Fruit fly (Drosophila melanogaster) whole organism, embryonic: ENCODE data around the gene CG8051.

ENCODE experiments used
- B-H1 ChIP-seq: fragments of 200-800 bp; sonication (Bioruptor generic); IDR thresholded peaks from 3 replicates; pipeline ENCODE4 v1.3.6; 2022; ENCODE audit warnings: missing biosample characterization, missing genetic modification characterization
- BEAF-32 ChIP-seq: fragments of 200-800 bp; sonication (Bioruptor generic); optimal IDR thresholded peaks from 3 replicates; lab custom pipeline; 2017; ENCODE audit warnings: missing biosample characterization, missing genetic modification characterization, mild to moderate bottlenecking, moderate library complexity, missing genetic modification reagents
- CG10321 ChIP-seq: fragments of 200-800 bp; sonication (Bioruptor generic); IDR thresholded peaks from 2 replicates; pipeline ENCODE4 v1.3.6; 2022; ENCODE audit warnings: missing biosample characterization, missing genetic modification characterization
- CG10959 ChIP-seq: fragments of 200-800 bp; sonication (Bioruptor generic); IDR thresholded peaks from 2 replicates; pipeline ENCODE4 v1.3.6; 2022; ENCODE audit warnings: missing biosample characterization, missing genetic modification characterization
- CG11398 ChIP-seq: fragments of 200-800 bp; sonication (Bioruptor generic); optimal IDR thresholded peaks from 2 replicates; lab custom pipeline; 2016; ENCODE audit warnings: missing biosample characterization, missing genetic modification characterization
- CG12219 ChIP-seq: fragments of 200-800 bp; sonication (Bioruptor generic); optimal IDR thresholded peaks from 3 replicates; lab custom pipeline; 2018; ENCODE audit warnings: missing biosample characterization, mild to moderate bottlenecking, missing genetic modification characterization
- CG12769 ChIP-seq: fragments of 200-800 bp; sonication (Bioruptor generic); optimal IDR thresholded peaks from 2 replicates; lab custom pipeline; 2019; ENCODE audit warnings: missing biosample characterization, mild to moderate bottlenecking, missing genetic modification characterization, moderate library complexity
- CG14050 ChIP-seq: fragments of 200-800 bp; sonication (Bioruptor generic); IDR thresholded peaks from 3 replicates; pipeline ENCODE4 v1.3.6; 2022; ENCODE audit warnings: missing biosample characterization, missing genetic modification characterization
- CG14667 ChIP-seq: fragments of 200-800 bp; sonication (Bioruptor generic); IDR thresholded peaks from 2 replicates; pipeline ENCODE4 v1.3.6; 2022; ENCODE audit warnings: missing biosample characterization, missing genetic modification characterization
- CG15073 ChIP-seq: fragments of 200-800 bp; sonication (Bioruptor generic); optimal IDR thresholded peaks from 2 replicates; lab custom pipeline; 2016; ENCODE audit warnings: missing biosample characterization, missing genetic modification characterization
- CG15696 ChIP-seq: fragments of 200-800 bp; sonication (Bioruptor generic); optimal IDR thresholded peaks from 2 replicates; lab custom pipeline; 2019; ENCODE audit warnings: missing biosample characterization, mild to moderate bottlenecking, missing genetic modification characterization, moderate library complexity
- CG1792 ChIP-seq: fragments of 200-800 bp; sonication (Bioruptor generic); optimal IDR thresholded peaks from 2 replicates; lab custom pipeline; 2016; ENCODE audit warnings: missing biosample characterization, missing genetic modification characterization
- CG18599 ChIP-seq: fragments of 200-800 bp; sonication (Bioruptor generic); optimal IDR thresholded peaks from 3 replicates; lab custom pipeline; 2017; ENCODE audit warnings: missing biosample characterization, missing genetic modification characterization, mild to moderate bottlenecking, moderate library complexity, missing genetic modification reagents
- CG2116 ChIP-seq: fragments of 200-800 bp; sonication (Bioruptor generic); optimal IDR thresholded peaks from 3 replicates; lab custom pipeline; 2018; ENCODE audit warnings: missing biosample characterization, mild to moderate bottlenecking, missing genetic modification characterization
- CG2712 ChIP-seq: fragments of 200-800 bp; optimal IDR thresholded peaks from 3 replicates; lab custom pipeline; 2019; ENCODE audit warnings: missing biosample characterization, mild to moderate bottlenecking, missing genetic modification characterization, moderate library complexity
- CG3281 ChIP-seq: fragments of 200-800 bp; sonication (Bioruptor generic); optimal IDR thresholded peaks from 3 replicates; lab custom pipeline; 2017; ENCODE audit warnings: missing biosample characterization, mild to moderate bottlenecking, missing genetic modification characterization
- CG33213 ChIP-seq: fragments of 200-800 bp; sonication (Bioruptor generic); optimal IDR thresholded peaks from 3 replicates; lab custom pipeline; 2016; ENCODE audit warnings: missing biosample characterization, missing genetic modification characterization
- CG3847 ChIP-seq: fragments of 200-800 bp; sonication (Bioruptor generic); IDR thresholded peaks from 2 replicates; pipeline ENCODE4 v1.3.6; 2022; ENCODE audit warnings: missing biosample characterization, missing genetic modification characterization
- CG4360 ChIP-seq: fragments of 200-800 bp; sonication (Bioruptor generic); IDR thresholded peaks from 2 replicates; pipeline ENCODE4 v1.3.6; 2022; ENCODE audit warnings: missing biosample characterization, missing genetic modification characterization
- CG6175 ChIP-seq: fragments of 200-800 bp; sonication (Bioruptor generic); IDR thresholded peaks from 3 replicates; pipeline ENCODE4 v1.3.6; 2022; ENCODE audit warnings: missing biosample characterization, missing genetic modification characterization
- CG6272 ChIP-seq: fragments of 200-800 bp; sonication (Bioruptor generic); IDR thresholded peaks from 2 replicates; pipeline ENCODE4 v1.3.6; 2022; ENCODE audit warnings: missing biosample characterization, missing genetic modification characterization
- CG6765 ChIP-seq: fragments of 200-800 bp; sonication (Bioruptor generic); optimal IDR thresholded peaks from 3 replicates; lab custom pipeline; 2017; ENCODE audit warnings: missing biosample characterization, mild to moderate bottlenecking, missing genetic modification characterization
- CG7839 ChIP-seq: fragments of 200-800 bp; sonication (Bioruptor generic); optimal IDR thresholded peaks from 3 replicates; lab custom pipeline; 2018; ENCODE audit warnings: missing biosample characterization, mild to moderate bottlenecking, missing genetic modification characterization, moderate library complexity
- CG7963 ChIP-seq: fragments of 200-800 bp; sonication (Bioruptor generic); IDR thresholded peaks from 3 replicates; pipeline ENCODE4 v1.3.6; 2022; ENCODE audit warnings: missing biosample characterization, missing genetic modification characterization; ENCODE audit not compliant: partially characterized antibody
- CG8478 ChIP-seq: fragments of >200 bp; optimal IDR thresholded peaks from 2 replicates; lab custom pipeline; 2018
- CHES-1-like ChIP-seq: fragments of 200-800 bp; sonication (Bioruptor generic); optimal IDR thresholded peaks from 2 replicates; lab custom pipeline; 2016; ENCODE audit warnings: missing biosample characterization, missing genetic modification characterization
- Chrac-16 ChIP-seq: fragments of 200-800 bp; sonication (Bioruptor generic); optimal IDR thresholded peaks from 3 replicates; lab custom pipeline; 2016; ENCODE audit warnings: missing biosample characterization, missing genetic modification characterization
- CrebB ChIP-seq: fragments of 200-800 bp; sonication (Bioruptor generic); optimal IDR thresholded peaks from 3 replicates; lab custom pipeline; 2018; ENCODE audit warnings: missing biosample characterization, mild to moderate bottlenecking, missing genetic modification characterization
- D ChIP-seq, 2 experiments: fragments of 200-800 bp in 1 of 2; fragments of >200 bp in 1 of 2; sonication (Bioruptor generic) in 1 of 2; optimal IDR thresholded peaks; 2 replicates in 1 of 2; 3 replicates in 1 of 2; lab custom pipeline; 2017; ENCODE audit warnings: mild to moderate bottlenecking in 1 of 2, missing biosample characterization in 1 of 2, missing genetic modification characterization in 1 of 2, missing genetic modification reagents in 1 of 2
- D19A ChIP-seq: fragments of 200-800 bp; optimal IDR thresholded peaks from 3 replicates; lab custom pipeline; 2019; ENCODE audit warnings: missing biosample characterization, mild to moderate bottlenecking, missing genetic modification characterization, moderate library complexity
- Hr78 ChIP-seq, 2 experiments: fragments of 200-800 bp in 1 of 2; fragments of >200 bp in 1 of 2; sonication (Bioruptor generic) in 1 of 2; optimal IDR thresholded peaks; 2 replicates each; lab custom pipeline; 2017 to 2019; ENCODE audit warnings: missing biosample characterization in 2 of 2, missing genetic modification characterization in 2 of 2, mild to moderate bottlenecking in 1 of 2, moderate library complexity in 1 of 2
- MESR4 ChIP-seq: fragments of 200-800 bp; sonication (Bioruptor generic); optimal IDR thresholded peaks from 2 replicates; lab custom pipeline; 2018; ENCODE audit warnings: missing biosample characterization, mild to moderate bottlenecking, missing genetic modification characterization, moderate library complexity
- Max ChIP-seq: fragments of 200-800 bp; sonication (Bioruptor generic); optimal IDR thresholded peaks from 2 replicates; lab custom pipeline; 2016; ENCODE audit warnings: missing biosample characterization, mild to moderate bottlenecking, missing genetic modification characterization
- Nf-YC ChIP-seq: fragments of 200-800 bp; optimal IDR thresholded peaks from 3 replicates; lab custom pipeline; 2019; ENCODE audit warnings: missing biosample characterization, mild to moderate bottlenecking, missing genetic modification characterization, moderate library complexity
- btn ChIP-seq: fragments of 200-800 bp; sonication (Bioruptor generic); optimal IDR thresholded peaks from 2 replicates; lab custom pipeline; 2016; ENCODE audit warnings: missing biosample characterization, missing genetic modification characterization
- cad ChIP-seq: fragments of >200 bp; optimal IDR thresholded peaks from 2 replicates; lab custom pipeline; 2017; ENCODE audit warnings: missing biosample characterization, missing genetic modification characterization
- chif ChIP-seq, 2 experiments: fragments of 200-800 bp; sonication (Bioruptor generic); optimal IDR thresholded peaks; 3 replicates each; lab custom pipeline; 2016; ENCODE audit warnings: missing biosample characterization in 2 of 2, missing genetic modification characterization in 2 of 2
- da ChIP-seq: fragments of 200-800 bp; sonication (Bioruptor generic); optimal IDR thresholded peaks from 2 replicates; lab custom pipeline; 2016; ENCODE audit warnings: missing biosample characterization, missing genetic modification characterization
- dimm ChIP-seq: fragments of 200-800 bp; sonication (Bioruptor generic); IDR thresholded peaks from 2 replicates; pipeline ENCODE4 v1.3.6; 2022; ENCODE audit warnings: missing biosample characterization, missing genetic modification characterization
- disco-r ChIP-seq: fragments of 200-800 bp; sonication (Bioruptor generic); optimal IDR thresholded peaks from 2 replicates; lab custom pipeline; 2016; ENCODE audit warnings: missing biosample characterization, missing genetic modification characterization
- fu2 ChIP-seq: fragments of 200-800 bp; sonication (Bioruptor generic); optimal IDR thresholded peaks from 2 replicates; lab custom pipeline; 2016; ENCODE audit warnings: missing biosample characterization, missing genetic modification characterization
- gsb-n ChIP-seq: fragments of 200-800 bp; sonication (Bioruptor generic); optimal IDR thresholded peaks from 3 replicates; lab custom pipeline; 2018; ENCODE audit warnings: missing biosample characterization, mild to moderate bottlenecking, missing genetic modification characterization
- inv ChIP-seq: fragments of 200-800 bp; sonication (Bioruptor generic); IDR thresholded peaks from 2 replicates; pipeline ENCODE4 v1.3.6; 2022; ENCODE audit warnings: missing biosample characterization, missing genetic modification characterization; ENCODE audit not compliant: partially characterized antibody
- lbe ChIP-seq: fragments of 200-800 bp; sonication (Bioruptor generic); optimal IDR thresholded peaks from 2 replicates; lab custom pipeline; 2016; ENCODE audit warnings: missing biosample characterization, mild to moderate bottlenecking, missing genetic modification characterization
- p53 ChIP-seq: fragments of 200-800 bp; sonication (Bioruptor generic); optimal IDR thresholded peaks from 2 replicates; lab custom pipeline; 2016; ENCODE audit warnings: missing biosample characterization, missing genetic modification characterization
- scrt ChIP-seq: fragments of 200-800 bp; sonication (Bioruptor generic); optimal IDR thresholded peaks from 2 replicates; lab custom pipeline; 2018; ENCODE audit warnings: missing biosample characterization, mild to moderate bottlenecking, missing genetic modification characterization, moderate library complexity
- sima ChIP-seq: fragments of 200-800 bp; sonication (Bioruptor generic); optimal IDR thresholded peaks from 2 replicates; lab custom pipeline; 2016; ENCODE audit warnings: missing biosample characterization, missing genetic modification characterization
- twi ChIP-seq: fragments of 200-800 bp; optimal IDR thresholded peaks from 2 replicates; lab custom pipeline; 2019; ENCODE audit warnings: missing biosample characterization, mild to moderate bottlenecking, missing genetic modification characterization, moderate library complexity
- tx ChIP-seq: fragments of 200-800 bp; sonication (Bioruptor generic); optimal IDR thresholded peaks from 2 replicates; lab custom pipeline; 2016; ENCODE audit warnings: missing biosample characterization, missing genetic modification characterization
- vvl ChIP-seq: fragments of 200-800 bp; sonication (Bioruptor generic); IDR thresholded peaks from 2 replicates; pipeline ENCODE4 v1.3.6; 2022; ENCODE audit warnings: missing biosample characterization, missing genetic modification characterization
- zfh2 ChIP-seq: fragments of 200-800 bp; sonication (Bioruptor generic); optimal IDR thresholded peaks from 2 replicates; lab custom pipeline; 2016; ENCODE audit warnings: missing biosample characterization, missing genetic modification characterization

The CG8051 gene

dm6 chrX:19323835-19324133 is 16.1 kb upstream of the CG8051 start (continued):
- TF ChIP-seq CG4360: no peak; the same call in 1 of the 2 replicates
- TF ChIP-seq sima (GFP tag; lab: Kevin White, UChicago): no peak
- TF ChIP-seq CG33213 (GFP tag; lab: Kevin White, UChicago): peak; percentile 0
- peak; percentile 72 for TF ChIP-seq CG12219
- TF ChIP-seq BEAF-32 (GFP tag; lab: Kevin White, UChicago): no peak
- TF ChIP-seq CG7839 (tag; lab: Kevin White, UChicago): peak; percentile 85
- peak; percentile 1 for TF ChIP-seq MESR4 (GFP tag; lab: Kevin White, UChicago)
- peak; percentile 51 for TF ChIP-seq Max (GFP tag; lab: Kevin White, UChicago)
- TF ChIP-seq CG10321 (GFP tag; lab: Robert Waterston, UW): 0 out of 2 replicates have a peak, but pooled peaks have one; percentile 24
- no peak; the same call in 1 of the 2 replicates for TF ChIP-seq CG10959 (GFP tag; lab: Robert Waterston, UW)
- TF ChIP-seq lbe (GFP tag; lab: Kevin White, UChicago): peak; percentile 55
- peak; percentile 65 for TF ChIP-seq B-H1 (GFP tag; lab: Robert Waterston, UW)
- no peak for TF ChIP-seq inv (GFP tag; lab: Robert Waterston, UW)
- TF ChIP-seq zfh2 (GFP tag; lab: Kevin White, UChicago): peak; percentile 88
- TF ChIP-seq CG14667 (GFP tag; lab: Robert Waterston, UW): peak; percentile 61
- no peak for TF ChIP-seq D (optimal IDR thresholded peaks at IDR 0.05; lab: Kevin White, UChicago)
- peak; percentile 68 for TF ChIP-seq D (GFP tag; optimal IDR thresholded peaks at IDR 0.05; lab: Kevin White, UChicago)
- peak; percentile 79 for TF ChIP-seq Chrac-16 (GFP tag; lab: Kevin White, UChicago)
- peak; percentile 70 for TF ChIP-seq CHES-1-like
- no peak for TF ChIP-seq CG8478 (lab: Kevin White, UChicago)
- TF ChIP-seq da: no peak
- no peak for TF ChIP-seq cad (GFP tag; lab: Kevin White, UChicago)
- TF ChIP-seq p53 (GFP tag; lab: Kevin White, UChicago): no peak
- peak; percentile 88 for TF ChIP-seq CrebB (tag; lab: Kevin White, UChicago)
- peak; percentile 20 for TF ChIP-seq CG11398
- TF ChIP-seq CG1792 (GFP tag; lab: Kevin White, UChicago): peak; percentile 61
- peak; percentile 28 for TF ChIP-seq btn (GFP tag; lab: Kevin White, UChicago)
- TF ChIP-seq scrt (GFP tag; lab: Kevin White, UChicago): peak; percentile 89
- peak; percentile 52 for TF ChIP-seq tx (GFP tag; lab: Kevin White, UChicago)
- peak; percentile 59; the same call in 1 of the 2 replicates for TF ChIP-seq CG6272
- peak; percentile 79 for TF ChIP-seq CG6765 (GFP tag; lab: Kevin White, UChicago)
- peak; percentile 17 for TF ChIP-seq CG2116
- TF ChIP-seq disco-r (GFP tag; lab: Kevin White, UChicago): peak; percentile 25
- TF ChIP-seq chif (GFP tag; optimal IDR thresholded peaks at IDR 0.05; lab: Kevin White, UChicago): peak; percentile 66 to 73
- TF ChIP-seq fu2 (GFP tag; lab: Kevin White, UChicago): peak; percentile 35
- TF ChIP-seq Nf-YC (tag; lab: Kevin White, UChicago): peak; percentile 56
- TF ChIP-seq Hr78 (GFP tag; optimal IDR thresholded peaks at IDR 0.05; lab: Kevin White, UChicago): peak in 1 of 2 experiments; percentile 98
- TF ChIP-seq D19A (tag; lab: Kevin White, UChicago): peak; percentile 65
- TF ChIP-seq CG3847: peak; percentile 83
- peak; percentile 39 for TF ChIP-seq twi (tag; lab: Kevin White, UChicago)
- peak; percentile 60 for TF ChIP-seq gsb-n (tag; lab: Kevin White, UChicago)
- TF ChIP-seq CG18599 (GFP tag; lab: Kevin White, UChicago): peak; percentile 95
- TF ChIP-seq CG3281 (GFP tag; lab: Kevin White, UChicago): peak; percentile 89
- peak; percentile 83 for TF ChIP-seq CG2712 (tag; lab: Kevin White, UChicago)
- peak; percentile 76; the same call in 2 of the 3 replicates for TF ChIP-seq CG6175
- no peak for TF ChIP-seq CG7963
- peak; percentile 53 for TF ChIP-seq CG15696 (tag; lab: Kevin White, UChicago)
- peak; percentile 86 for TF ChIP-seq vvl
- TF ChIP-seq CG15073 (GFP tag; lab: Kevin White, UChicago): peak; percentile 10
- TF ChIP-seq CG14050 (GFP tag; lab: Robert Waterston, UW): peak; percentile 54
- no peak; the same call in 1 of the 2 replicates for TF ChIP-seq dimm
- TF ChIP-seq CG12769 (tag; lab: Kevin White, UChicago): peak; percentile 93
